Fruit fly (Drosophila melanogaster) whole organism, wandering third instar larva: ENCODE data around the gene CG2218.

Experiments used
- CG9705 ChIP-seq: fragments of 200-800 bp; sonication (Bioruptor generic); optimal IDR thresholded peaks from 2 replicates; lab custom pipeline; 2018; ENCODE audit warnings: missing biosample characterization, mild to moderate bottlenecking, missing genetic modification characterization
- Dfd ChIP-seq: fragments of >200 bp; optimal IDR thresholded peaks from 2 replicates; lab custom pipeline; 2017; ENCODE audit warnings: missing biosample characterization, missing genetic modification characterization
- Dif ChIP-seq: fragments of 200-275, 200-300 bp; sonication (Bioruptor generic); optimal IDR thresholded peaks from 2 replicates; lab custom pipeline; 2018; ENCODE audit warnings: missing biosample characterization, missing genetic modification characterization; ENCODE audit not compliant: partially characterized antibody
- Hr83 ChIP-seq: fragments of 200-300 bp; sonication (Bioruptor generic); optimal IDR thresholded peaks from 2 replicates; lab custom pipeline; 2016; ENCODE audit warnings: missing biosample characterization, mild to moderate bottlenecking, missing genetic modification characterization, moderate library complexity; ENCODE audit not compliant: poor library complexity, severe bottlenecking
- Myc ChIP-seq: fragments of >200 bp; optimal IDR thresholded peaks from 2 replicates; lab custom pipeline; 2017
- br ChIP-seq: fragments of 200-800 bp; sonication (Bioruptor generic); optimal IDR thresholded peaks from 2 replicates; lab custom pipeline; 2016; ENCODE audit warnings: missing biosample characterization, missing genetic modification characterization
- ey ChIP-seq: fragments of 200-800 bp; sonication (Bioruptor generic); optimal IDR thresholded peaks from 2 replicates; lab custom pipeline; 2016; ENCODE audit warnings: missing biosample characterization, missing genetic modification characterization
- lola ChIP-seq: fragments of >200 bp; optimal IDR thresholded peaks from 2 replicates; lab custom pipeline; 2017; ENCODE audit warnings: missing biosample characterization, missing genetic modification characterization
- pan ChIP-seq: fragments of >200 bp; optimal IDR thresholded peaks from 2 replicates; lab custom pipeline; 2017
- sv ChIP-seq: fragments of 200-800 bp; sonication (Bioruptor generic); optimal IDR thresholded peaks from 3 replicates; lab custom pipeline; 2016; ENCODE audit warnings: missing biosample characterization, missing genetic modification characterization
- usp ChIP-seq: fragments of >200 bp; optimal IDR thresholded peaks from 2 replicates; lab custom pipeline; 2017; ENCODE audit warnings: missing biosample characterization, missing genetic modification characterization

DNA sequence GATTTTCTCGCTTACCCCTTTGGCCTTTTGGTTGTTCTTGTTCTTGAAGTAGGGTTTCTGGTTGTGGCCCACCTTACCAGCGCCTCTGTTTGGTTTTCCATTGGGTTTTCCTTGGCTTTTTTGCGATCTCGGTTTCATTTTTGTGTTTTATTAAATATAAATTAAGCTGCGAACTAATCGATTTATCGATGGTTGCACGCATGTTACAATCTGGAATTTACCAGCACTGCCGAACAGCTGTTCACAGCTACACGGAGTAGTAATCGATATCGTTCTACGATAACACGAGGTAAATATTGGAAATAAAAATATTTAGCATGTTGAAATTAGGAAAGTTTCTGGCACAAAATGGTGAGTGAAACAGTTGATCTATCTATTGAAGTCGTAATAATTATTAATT, 4.4 kb downstream of the CG2218 start, which contains the start of the genes CG15535 and mRpS18C:
- TF ChIP-seq br (GFP tag; lab: Kevin White, UChicago), result no peak
- TF ChIP-seq ey, result no peak
- no peak for TF ChIP-seq Dif (GFP tag; lab: Kevin White, UChicago)
- TF ChIP-seq lola, result no peak
- no peak for TF ChIP-seq Dfd (GFP tag; lab: Kevin White, UChicago)
- no peak for TF ChIP-seq CG9705 (GFP tag; lab: Kevin White, UChicago)
- no peak for TF ChIP-seq Hr83 (GFP tag; lab: Kevin White, UChicago)
- TF ChIP-seq pan (lab: Kevin White, UChicago), result no peak
- TF ChIP-seq sv (GFP tag; lab: Kevin White, UChicago), result no peak
- TF ChIP-seq usp (GFP tag; lab: Kevin White, UChicago), result no peak
- TF ChIP-seq Myc (lab: Kevin White, UChicago), result no peak
